Worm (Caenorhabditis elegans): ENCODE measurements around the gene ubc-13.

The ubc-13 gene

DNA sequence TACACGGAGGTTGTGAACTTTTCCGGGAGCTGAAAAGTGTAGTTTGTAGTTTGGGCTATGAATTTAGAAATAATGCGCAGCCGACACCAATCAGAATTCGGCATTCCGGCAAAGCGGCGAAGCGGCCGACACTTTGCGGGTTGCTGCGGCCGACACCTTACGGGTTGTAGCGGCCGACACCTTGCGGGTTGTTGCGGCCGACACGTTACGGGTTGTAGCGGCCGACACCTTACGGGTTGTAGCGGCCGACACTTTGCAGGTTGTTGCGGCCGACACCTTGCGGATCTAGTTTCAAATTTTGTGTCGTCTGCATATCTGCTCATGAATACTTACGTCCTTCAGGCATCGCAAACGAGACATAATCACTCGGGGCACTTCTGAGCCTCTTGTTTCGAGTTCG, 41.4 kb upstream of the ubc-13 start:
- TF ChIP-seq madf-8 (GFP tag; conservative IDR thresholded peaks at IDR 0.05) (no peak), aptf-3 (GFP tag; IDR thresholded peaks at IDR 0.05) (no peak), snpc-4 (GFP tag; optimal IDR thresholded peaks at IDR 0.05) (no peak), snpc-4 (tag; optimal IDR thresholded peaks at IDR 0.05) (peak in 2 of 4 experiments; percentile 13 to 69), hsf-1 (GFP tag; IDR thresholded peaks at IDR 0.05) (no peak), ztf-28 (GFP tag; IDR thresholded peaks at IDR 0.05) (0 out of 2 replicates have a peak, but pooled peaks have one; percentile 60), snpc-3.4 (tag; optimal IDR thresholded peaks at IDR 0.05) (no peak), egrh-3 (GFP tag; IDR thresholded peaks at IDR 0.05) (no peak; the same call in 1 of the 2 replicates), mes-4 (tag; optimal IDR thresholded peaks at IDR 0.05) (no peak), lag-1 (GFP tag; IDR thresholded peaks at IDR 0.05) (no peak), zfh-2 (GFP tag; conservative IDR thresholded peaks at IDR 0.05) (peak; percentile 73; the same call in 1 of the 2 replicates)

ce11 chrIV:2960242-2960641, 34.8 kb upstream of the ubc-13 start:
- TF ChIP-seq F57A8.1 (GFP tag; optimal IDR thresholded peaks at IDR 0.05) (no peak), F57C9.4 (tag; optimal IDR thresholded peaks at IDR 0.05) (no peak), egrh-3 (GFP tag; IDR thresholded peaks at IDR 0.05) (peak; percentile 70; the same call in 1 of the 2 replicates), let-526 (GFP tag; IDR thresholded peaks at IDR 0.05) (no peak), atf-7 (tag; optimal IDR thresholded peaks at IDR 0.05) (no peak), rcor-1 (GFP tag; IDR thresholded peaks at IDR 0.05) (no peak), rpc-1 (optimal IDR thresholded peaks at IDR 0.05) (no peak), rpc-1 (tag; optimal IDR thresholded peaks at IDR 0.05) (peak; percentile 9)

- TF ChIP-seq C17E4.6 (GFP tag; IDR thresholded peaks at IDR 0.05), result no peak
- no peak for TF ChIP-seq F52B5.7 (tag; optimal IDR thresholded peaks at IDR 0.05)
- no peak for TF ChIP-seq nhr-80 (tag; optimal IDR thresholded peaks at IDR 0.05)
- TF ChIP-seq nfya-2 (GFP tag; IDR thresholded peaks at IDR 0.05), result no peak
- TF ChIP-seq ztf-28 (GFP tag; IDR thresholded peaks at IDR 0.05), result no peak
- no peak for TF ChIP-seq nfyb-1 (GFP tag; IDR thresholded peaks at IDR 0.05)
Observed at ce11 chrIV:2959798-2960197, 34.3 kb upstream of the ubc-13 start, which contains the start of gene ser-6. Gene ser-6 (plus strand): TSS chrIV:2960098.

ce11 chrIV:2935194-2935593, 9.7 kb upstream of the ubc-13 start:
- TF ChIP-seq somi-1 (GFP tag; optimal IDR thresholded peaks at IDR 0.05), result no peak
- TF ChIP-seq gei-17 (GFP tag; optimal IDR thresholded peaks at IDR 0.05), result no peak
- no peak for TF ChIP-seq hmg-20 (GFP tag; IDR thresholded peaks at IDR 0.05)
- TF ChIP-seq ceh-40 (GFP tag; IDR thresholded peaks at IDR 0.05), result no peak
- no peak for TF ChIP-seq die-1 (tag; optimal IDR thresholded peaks at IDR 0.05)
- TF ChIP-seq egrh-3 (GFP tag; IDR thresholded peaks at IDR 0.05), result no peak
- no peak for TF ChIP-seq lag-1 (GFP tag; IDR thresholded peaks at IDR 0.05)
- TF ChIP-seq K11D2.4 (GFP tag; IDR thresholded peaks at IDR 0.05), result no peak
- no peak for TF ChIP-seq hsf-1 (GFP tag; IDR thresholded peaks at IDR 0.05)

- peak; percentile 40 for TF ChIP-seq ztf-18 (tag; optimal IDR thresholded peaks at IDR 0.05)
- TF ChIP-seq Y79H2A.3 (GFP tag; conservative IDR thresholded peaks at IDR 0.05), result no peak
- TF ChIP-seq nfya-2 (GFP tag; IDR thresholded peaks at IDR 0.05), result no peak
- peak; percentile 35 for TF ChIP-seq nhr-80 (tag; optimal IDR thresholded peaks at IDR 0.05)
- 0 out of 2 replicates have a peak, but pooled peaks have one; percentile 19 for TF ChIP-seq dox-1 (GFP tag; IDR thresholded peaks at IDR 0.05)
- no peak for TF ChIP-seq tbp1 (GFP tag; optimal IDR thresholded peaks at IDR 0.05)
- no peak for TF ChIP-seq ztf-6 (GFP tag; IDR thresholded peaks at IDR 0.05)
- no peak for TF ChIP-seq Y67H2A.10 (GFP tag; conservative IDR thresholded peaks at IDR 0.05)
- TF ChIP-seq T26A5.8 (tag; optimal IDR thresholded peaks at IDR 0.05), result no peak
- peak; percentile 3 for TF ChIP-seq attf-5 (GFP tag; optimal IDR thresholded peaks at IDR 0.05)
- TF ChIP-seq hmg-1.2 (GFP tag; IDR thresholded peaks at IDR 0.05), result no peak
- TF ChIP-seq bed-1 (GFP tag; IDR thresholded peaks at IDR 0.05), result no peak
- TF ChIP-seq aptf-2 (GFP tag; conservative IDR thresholded peaks at IDR 0.05), result no peak
- TF ChIP-seq bed-2 (GFP tag; IDR thresholded peaks at IDR 0.05), result no peak
- peak; percentile 78 for TF ChIP-seq zfh-2 (GFP tag; conservative IDR thresholded peaks at IDR 0.05)
- TF ChIP-seq Y53G8AR.9 (GFP tag; conservative IDR thresholded peaks at IDR 0.05), result no peak
- TF ChIP-seq K12H6.12 (tag; optimal IDR thresholded peaks at IDR 0.05), result no peak
- no peak for TF ChIP-seq dpl-1 (GFP tag; optimal IDR thresholded peaks at IDR 0.05)
- no peak for TF ChIP-seq F10E7.11 (tag; optimal IDR thresholded peaks at IDR 0.05)
Observed at ce11 chrIV:2931228-2931627, 5.7 kb upstream of the ubc-13 start, which contains the start of gene samt-1. Gene samt-1 (plus strand): TSS chrIV:2931403.
